Worm (Caenorhabditis elegans) whole organism, early embryonic: ENCODE measurements around the gene R11H6.2.

Source experiments
- B0310.2 ChIP-seq: sonication (generic microtip); optimal IDR thresholded peaks from 2 replicates; lab custom pipeline; 2016; ENCODE audit warnings: mild to moderate bottlenecking, missing genetic modification characterization, missing compliant biosample characterization
- F13C5.2 ChIP-seq: sonication (generic microtip); optimal IDR thresholded peaks from 2 replicates; lab custom pipeline; 2017; ENCODE audit warnings: mild to moderate bottlenecking, missing genetic modification characterization, inconsistent platforms, missing compliant biosample characterization
- aly-1 ChIP-seq: sonication (generic microtip); optimal IDR thresholded peaks from 2 replicates; lab custom pipeline; 2016; ENCODE audit warnings: missing genetic modification characterization, missing compliant biosample characterization
- ama-1 ChIP-seq: fragments of 150-350 bp; optimal IDR thresholded peaks from 2 replicates; lab custom pipeline; 2014
- ceh-13 ChIP-seq: fragments of 200-800 bp; sonication (Bioruptor generic); optimal IDR thresholded peaks from 2 replicates; lab custom pipeline; 2018; ENCODE audit warnings: mild to moderate bottlenecking, missing genetic modification characterization, missing compliant biosample characterization
- ceh-36 ChIP-seq: sonication (generic microtip); optimal IDR thresholded peaks from 2 replicates; lab custom pipeline; 2016; ENCODE audit warnings: missing genetic modification characterization, inconsistent platforms, missing compliant biosample characterization
- ets-7 ChIP-seq: sonication (generic microtip); optimal IDR thresholded peaks from 2 replicates; lab custom pipeline; 2016; ENCODE audit warnings: missing genotype, missing genetic modification characterization, missing compliant biosample characterization
- flt-1 ChIP-seq: fragments of 200-800 bp; sonication (Bioruptor generic); IDR thresholded peaks from 2 replicates; pipeline ENCODE4 v1.3.6; 2022; ENCODE audit warnings: missing genetic modification characterization, missing compliant biosample characterization
- hmbx-1 ChIP-seq: sonication (generic microtip); optimal IDR thresholded peaks from 2 replicates; lab custom pipeline; 2016; ENCODE audit warnings: mild to moderate bottlenecking, missing genetic modification characterization, missing compliant biosample characterization
- hmg-4 ChIP-seq: fragments of 200-800 bp; sonication (Bioruptor generic); optimal IDR thresholded peaks from 2 replicates; lab custom pipeline; 2018; ENCODE audit warnings: mild to moderate bottlenecking, missing genetic modification characterization, missing compliant biosample characterization
- hnd-1 ChIP-seq: sonication (generic microtip); optimal IDR thresholded peaks from 2 replicates; lab custom pipeline; 2016; ENCODE audit warnings: missing genetic modification characterization, missing compliant biosample characterization
- pes-1 ChIP-seq: fragments of 200-800 bp; sonication (Bioruptor generic); IDR thresholded peaks from 2 replicates; pipeline ENCODE4 v1.3.6; 2022; ENCODE audit warnings: missing genetic modification reagents, missing genetic modification characterization, missing compliant biosample characterization
- scrt-1 ChIP-seq: fragments of 200-800 bp; sonication (Bioruptor generic); IDR thresholded peaks from 2 replicates; pipeline ENCODE4 v1.3.6; 2022; ENCODE audit warnings: missing genetic modification characterization, missing compliant biosample characterization
- sea-1 ChIP-seq: fragments of 200-800 bp; sonication (Bioruptor generic); conservative IDR thresholded peaks from 2 replicates; pipeline ENCODE4 v1.3.6; 2022; ENCODE audit warnings: missing genetic modification characterization, missing compliant biosample characterization
- tbx-11 ChIP-seq: fragments of 200-800 bp; sonication (Bioruptor generic); IDR thresholded peaks from 2 replicates; pipeline ENCODE4 v1.3.6; 2022; ENCODE audit warnings: missing genetic modification characterization, missing compliant biosample characterization
- tbx-37 ChIP-seq: fragments of 200-800 bp; sonication (Bioruptor generic); conservative IDR thresholded peaks from 2 replicates; pipeline ENCODE4 v1.3.6; 2022; ENCODE audit warnings: missing genetic modification reagents, missing genetic modification characterization, missing compliant biosample characterization
- tra-4 ChIP-seq: sonication (generic microtip); optimal IDR thresholded peaks from 2 replicates; lab custom pipeline; 2017; ENCODE audit warnings: missing genetic modification characterization, missing compliant biosample characterization

R11H6.2 gene

ce11 chrV:14599972-14600371 is 2.2 kb downstream of the R11H6.2 start, which contains the start of gene glb-22:
Gene glb-22 (plus strand): TSS chrV:14600272.
- TF ChIP-seq aly-1 (no peak), ceh-13 (GFP tag; lab: Kevin White, UChicago) (no peak), pes-1 (GFP tag; lab: Robert Waterston, UW) (no peak), ets-7 (tag; lab: Kevin White, UChicago) (no peak), hmbx-1 (tag; lab: Kevin White, UChicago) (no peak), F13C5.2 (tag; lab: Kevin White, UChicago) (no peak), ama-1 (lab: Kevin White, UChicago) (no peak), ceh-36 (tag; lab: Kevin White, UChicago) (no peak), tbx-37 (GFP tag; lab: Robert Waterston, UW) (no peak), sea-1 (GFP tag; lab: Robert Waterston, UW) (no peak), hnd-1 (tag; lab: Kevin White, UChicago) (no peak), tra-4 (tag; lab: Kevin White, UChicago) (no peak), scrt-1 (GFP tag; lab: Robert Waterston, UW) (no peak), flt-1 (no peak)

- TF ChIP-seq flt-1 (no peak), ets-7 (tag; lab: Kevin White, UChicago) (no peak), sea-1 (GFP tag; lab: Robert Waterston, UW) (no peak), pes-1 (GFP tag; lab: Robert Waterston, UW) (no peak), tbx-37 (GFP tag; lab: Robert Waterston, UW) (no peak), tra-4 (tag; lab: Kevin White, UChicago) (no peak), F13C5.2 (tag; lab: Kevin White, UChicago) (no peak), hmg-4 (GFP tag; lab: Kevin White, UChicago) (no peak), hmbx-1 (tag; lab: Kevin White, UChicago) (no peak), ceh-36 (tag; lab: Kevin White, UChicago) (no peak), ama-1 (lab: Kevin White, UChicago) (no peak), scrt-1 (GFP tag; lab: Robert Waterston, UW) (no peak)
Observed at ce11 chrV:14603755-14604154, 5.9 kb downstream of the R11H6.2 start.

- TF ChIP-seq tbx-37 (GFP tag; lab: Robert Waterston, UW) (no peak), hnd-1 (tag; lab: Kevin White, UChicago) (no peak), ama-1 (lab: Kevin White, UChicago) (no peak), ceh-36 (tag; lab: Kevin White, UChicago) (no peak), hmg-4 (GFP tag; lab: Kevin White, UChicago) (no peak), aly-1 (no peak), ets-7 (tag; lab: Kevin White, UChicago) (no peak), sea-1 (GFP tag; lab: Robert Waterston, UW) (no peak), F13C5.2 (tag; lab: Kevin White, UChicago) (no peak), hmbx-1 (tag; lab: Kevin White, UChicago) (no peak), flt-1 (no peak), tra-4 (tag; lab: Kevin White, UChicago) (no peak), B0310.2 (tag; lab: Kevin White, UChicago) (no peak), pes-1 (GFP tag; lab: Robert Waterston, UW) (no peak), ceh-13 (GFP tag; lab: Kevin White, UChicago) (no peak)
Observed at ce11 chrV:14609643-14610042, 11.8 kb downstream of the R11H6.2 start, which contains the start of gene R11H6.4. Gene R11H6.4 (plus strand): TSS chrV:14609943.

- TF ChIP-seq ets-7 (tag; lab: Kevin White, UChicago) (no peak), ceh-36 (tag; lab: Kevin White, UChicago) (no peak)
Observed at ce11 chrV:14610781-14611180, 13.0 kb downstream of the R11H6.2 start.

ce11 chrV:14612168-14612567 is 14.4 kb downstream of the R11H6.2 start, which contains the start of the genes R11H6.5 and ccnk-1:
Gene R11H6.5 (minus strand): TSS chrV:14612222.
Gene ccnk-1 (plus strand): TSS chrV:14612548.
- no peak for TF ChIP-seq scrt-1 (GFP tag; lab: Robert Waterston, UW)
- TF ChIP-seq F13C5.2 (tag; lab: Kevin White, UChicago), result no peak
- no peak for TF ChIP-seq hmg-4 (GFP tag; lab: Kevin White, UChicago)
- TF ChIP-seq aly-1, result no peak

- TF ChIP-seq scrt-1 (GFP tag; lab: Robert Waterston, UW), result no peak
- no peak for TF ChIP-seq B0310.2 (tag; lab: Kevin White, UChicago)
- no peak for TF ChIP-seq F13C5.2 (tag; lab: Kevin White, UChicago)
- no peak for TF ChIP-seq aly-1
- no peak for TF ChIP-seq pes-1 (GFP tag; lab: Robert Waterston, UW)
- no peak for TF ChIP-seq flt-1
- TF ChIP-seq ets-7 (tag; lab: Kevin White, UChicago), result no peak
- no peak for TF ChIP-seq tbx-37 (GFP tag; lab: Robert Waterston, UW)
- TF ChIP-seq ceh-36 (tag; lab: Kevin White, UChicago), result no peak
- TF ChIP-seq hmg-4 (GFP tag; lab: Kevin White, UChicago), result no peak
- no peak for TF ChIP-seq ama-1 (lab: Kevin White, UChicago)
- no peak for TF ChIP-seq ceh-13 (GFP tag; lab: Kevin White, UChicago)
- no peak for TF ChIP-seq hmbx-1 (tag; lab: Kevin White, UChicago)
- no peak for TF ChIP-seq tbx-11
- TF ChIP-seq sea-1 (GFP tag; lab: Robert Waterston, UW), result no peak
- no peak for TF ChIP-seq tra-4 (tag; lab: Kevin White, UChicago)
- no peak for TF ChIP-seq hnd-1 (tag; lab: Kevin White, UChicago)
Observed at ce11 chrV:14614454-14614853, 16.6 kb downstream of the R11H6.2 start.

ce11 chrV:14615671-14616070 is 17.9 kb downstream of the R11H6.2 start:
- no peak for TF ChIP-seq ceh-13 (GFP tag; lab: Kevin White, UChicago)
- no peak for TF ChIP-seq tbx-37 (GFP tag; lab: Robert Waterston, UW)
- TF ChIP-seq tbx-11, result no peak
- TF ChIP-seq ama-1 (lab: Kevin White, UChicago), result no peak
- TF ChIP-seq pes-1 (GFP tag; lab: Robert Waterston, UW), result no peak
- no peak for TF ChIP-seq flt-1
- TF ChIP-seq F13C5.2 (tag; lab: Kevin White, UChicago), result no peak
- TF ChIP-seq aly-1, result no peak
- no peak for TF ChIP-seq hnd-1 (tag; lab: Kevin White, UChicago)
- TF ChIP-seq ceh-36 (tag; lab: Kevin White, UChicago), result no peak
- TF ChIP-seq sea-1 (GFP tag; lab: Robert Waterston, UW), result no peak
- TF ChIP-seq B0310.2 (tag; lab: Kevin White, UChicago), result no peak
- TF ChIP-seq hmg-4 (GFP tag; lab: Kevin White, UChicago), result no peak
- TF ChIP-seq ets-7 (tag; lab: Kevin White, UChicago), result no peak
- no peak for TF ChIP-seq tra-4 (tag; lab: Kevin White, UChicago)
